Worm (Caenorhabditis elegans) whole organism, young adult: ENCODE measurements around the gene egl-1.

Experiments used
- K11D2.4 ChIP-seq: fragments of 200-800 bp; sonication (Bioruptor generic); IDR thresholded peaks from 2 replicates; pipeline ENCODE4 v1.3.6; 2022; ENCODE audit warnings: missing genetic modification reagents, missing genetic modification characterization, missing compliant biosample characterization
- lin-35 ChIP-seq, 3 experiments: fragments of 150-350 bp in 2 of 3; sonication (generic microtip) in 1 of 3; optimal IDR thresholded peaks; 2 replicates each; lab custom pipeline; 2014 to 2018; ENCODE audit warnings: missing biosample characterization in 3 of 3, missing genetic modification characterization in 3 of 3, missing genetic modification reagents in 3 of 3

- TF ChIP-seq lin-35 (GFP tag; optimal IDR thresholded peaks at IDR 0.05; lab: Kevin White, UChicago) (no peak), K11D2.4 (GFP tag; lab: Robert Waterston, UW) (no peak)
Measured at ce11 chrV:14409905-14410304, 22.3 kb downstream of the egl-1 start.
